Fruit fly (Drosophila melanogaster): ENCODE results near the gene CG12985.
A peak's percentile ranks its signal among the peaks of the same experiment; 100 is the strongest.

CG12985 gene

dm6 chrX:17910941-17911703, 27.6 kb downstream of the CG12985 start, which contains the start of gene CG6847 (continued):
- no peak for TF ChIP-seq exex (tag; optimal IDR thresholded peaks at IDR 0.05)
- TF ChIP-seq trem (tag; optimal IDR thresholded peaks at IDR 0.05) = peak; percentile 3
- TF ChIP-seq YL-1 (GFP tag; optimal IDR thresholded peaks at IDR 0.05) = peak; percentile 25
- no peak for TF ChIP-seq CG3065 (GFP tag; optimal IDR thresholded peaks at IDR 0.05)
- peak; percentile 53; the same call in 1 of the 3 replicates for TF ChIP-seq CG11456 (GFP tag; IDR thresholded peaks at IDR 0.05)
- no peak for TF ChIP-seq jumu (GFP tag; optimal IDR thresholded peaks at IDR 0.05)
- TF ChIP-seq tio (GFP tag; optimal IDR thresholded peaks at IDR 0.05) = peak; percentile 77
- peak; percentile 27 for TF ChIP-seq tx (GFP tag; optimal IDR thresholded peaks at IDR 0.05)
- TF ChIP-seq Poxn (GFP tag; IDR thresholded peaks at IDR 0.05) = no peak
- TF ChIP-seq CG8089 (GFP tag; optimal IDR thresholded peaks at IDR 0.05) = no peak
- TF ChIP-seq CG9817 (tag; optimal IDR thresholded peaks at IDR 0.05) = peak; percentile 55
- no peak for TF ChIP-seq schlank (tag; optimal IDR thresholded peaks at IDR 0.05)
- peak; percentile 71 for TF ChIP-seq CG8924 (tag; optimal IDR thresholded peaks at IDR 0.05)
- peak in 1 of 2 experiments; percentile 10 for TF ChIP-seq crp (GFP tag; optimal IDR thresholded peaks at IDR 0.05)
- no peak for TF ChIP-seq hbn (GFP tag; IDR thresholded peaks at IDR 0.05; ENCODE audit: partially characterized antibody)
- TF ChIP-seq CG17385 (GFP tag; optimal IDR thresholded peaks at IDR 0.05) = peak; percentile 73
- TF ChIP-seq sqz (GFP tag; optimal IDR thresholded peaks at IDR 0.05) = no peak
- TF ChIP-seq CG10462 (GFP tag; optimal IDR thresholded peaks at IDR 0.05) = no peak
- TF ChIP-seq CG12942 (GFP tag; optimal IDR thresholded peaks at IDR 0.05) = peak; percentile 22
- TF ChIP-seq tup (GFP tag; optimal IDR thresholded peaks at IDR 0.05) = no peak
- 0 out of 3 replicates have a peak, but pooled peaks have one; percentile 53 for TF ChIP-seq CG6175 (GFP tag; IDR thresholded peaks at IDR 0.05)
- no peak for TF ChIP-seq pho (GFP tag; optimal IDR thresholded peaks at IDR 0.05)
- peak; percentile 63 for TF ChIP-seq Nf-YB (GFP tag; optimal IDR thresholded peaks at IDR 0.05)
- TF ChIP-seq Ada2b (GFP tag; IDR thresholded peaks at IDR 0.05) = peak; percentile 17; the same call in 1 of the 2 replicates
- TF ChIP-seq sc (optimal IDR thresholded peaks at IDR 0.05) = no peak
- peak; percentile 64 for TF ChIP-seq sc (GFP tag; optimal IDR thresholded peaks at IDR 0.05)
- TF ChIP-seq scrt (GFP tag; optimal IDR thresholded peaks at IDR 0.05) = peak; percentile 21
- no peak for TF ChIP-seq CHES-1-like (GFP tag; optimal IDR thresholded peaks at IDR 0.05)
- TF ChIP-seq CG1233 (GFP tag; optimal IDR thresholded peaks at IDR 0.05) = no peak
- TF ChIP-seq Asciz (GFP tag; optimal IDR thresholded peaks at IDR 0.05) = peak; percentile 3
- TF ChIP-seq CG15073 (GFP tag; optimal IDR thresholded peaks at IDR 0.05) = no peak
- no peak for TF ChIP-seq cas (GFP tag; IDR thresholded peaks at IDR 0.05)
- TF ChIP-seq Bteb2 (GFP tag; optimal IDR thresholded peaks at IDR 0.05) = no peak
- no peak for TF ChIP-seq Mrtf (GFP tag; IDR thresholded peaks at IDR 0.05)
- TF ChIP-seq CG10147 (GFP tag; optimal IDR thresholded peaks at IDR 0.05) = no peak
- no peak for TF ChIP-seq Tbp (GFP tag; optimal IDR thresholded peaks at IDR 0.05)
- TF ChIP-seq prd (optimal IDR thresholded peaks at IDR 0.05) = no peak
- TF ChIP-seq prd (GFP tag; IDR thresholded peaks at IDR 0.05) = peak; percentile 62; the same call in 2 of the 3 replicates
- TF ChIP-seq Fer3 (tag; optimal IDR thresholded peaks at IDR 0.05) = peak; percentile 6
- peak; percentile 26 for TF ChIP-seq CG8290 (GFP tag; optimal IDR thresholded peaks at IDR 0.05)
- TF ChIP-seq CG8290 (tag; optimal IDR thresholded peaks at IDR 0.05) = peak; percentile 25 to 36
- TF ChIP-seq gcm (GFP tag; optimal IDR thresholded peaks at IDR 0.05) = peak; percentile 69
- peak; percentile 32 for TF ChIP-seq CG10267 (tag; optimal IDR thresholded peaks at IDR 0.05)
- TF ChIP-seq Elba2 (GFP tag; optimal IDR thresholded peaks at IDR 0.05) = no peak
- peak; percentile 43 to 50 for TF ChIP-seq Pdp1 (GFP tag; optimal IDR thresholded peaks at IDR 0.05)
- peak; percentile 65 for TF ChIP-seq bcd (GFP tag; optimal IDR thresholded peaks at IDR 0.05)
- no peak for TF ChIP-seq Dbx (GFP tag; IDR thresholded peaks at IDR 0.05)
- TF ChIP-seq H15 (GFP tag; IDR thresholded peaks at IDR 0.05) = no peak
- TF ChIP-seq sim (GFP tag; IDR thresholded peaks at IDR 0.05) = no peak
- peak; percentile 38 for TF ChIP-seq CG4424 (GFP tag; optimal IDR thresholded peaks at IDR 0.05)

All from whole organism, embryonic.